Worm (Caenorhabditis elegans) whole organism, L4 larva: Measurements from ENCODE around the gene spp-27.

Experiments
- ceh-82 ChIP-seq: sonication (generic microtip); optimal IDR thresholded peaks from 2 replicates; lab custom pipeline; 2017; ENCODE audit warnings: missing biosample characterization, missing genetic modification characterization
- lir-3 ChIP-seq: sonication (generic microtip); optimal IDR thresholded peaks from 2 replicates; lab custom pipeline; 2016; ENCODE audit warnings: mild to moderate bottlenecking, missing genetic modification characterization, missing compliant biosample characterization
- nhr-25 ChIP-seq: sonication (generic microtip); optimal IDR thresholded peaks from 2 replicates; lab custom pipeline; 2017; ENCODE audit warnings: missing genetic modification characterization, mild to moderate bottlenecking, missing compliant biosample characterization, antibody characterized with exemption, moderate library complexity, borderline replicate concordance; ENCODE audit not compliant: insufficient read depth
- nhr-48 ChIP-seq: sonication (generic microtip); optimal IDR thresholded peaks from 2 replicates; lab custom pipeline; 2016; ENCODE audit warnings: mild to moderate bottlenecking, missing genetic modification characterization, missing compliant biosample characterization
- nhr-6 ChIP-seq: fragments of 150-350 bp; optimal IDR thresholded peaks from 2 replicates; lab custom pipeline; 2014; ENCODE audit warnings: missing biosample characterization, missing genetic modification characterization
- pqm-1 ChIP-seq: sonication (generic microtip); optimal IDR thresholded peaks from 2 replicates; lab custom pipeline; 2017; ENCODE audit warnings: missing biosample characterization, missing genetic modification characterization
- unc-130 ChIP-seq: sonication (generic microtip); optimal IDR thresholded peaks from 2 replicates; lab custom pipeline; 2016; ENCODE audit warnings: missing genetic modification reagents, missing genetic modification characterization, missing compliant biosample characterization
- unc-62 ChIP-seq, 3 experiments: fragments of 150-350 bp in 1 of 3; sonication (generic microtip); optimal IDR thresholded peaks in 2 of 3; peaks in 1 of 3; 1 replicate in 1 of 3; 2 replicates in 2 of 3; lab custom pipeline; 2014 to 2017; ENCODE audit warnings: missing biosample characterization in 3 of 3, missing genetic modification characterization in 3 of 3, missing genetic modification reagents in 3 of 3, missing genotype in 1 of 3
- zag-1 ChIP-seq: fragments of 150-350 bp; optimal IDR thresholded peaks from 2 replicates; lab custom pipeline; 2014; ENCODE audit warnings: missing biosample characterization, missing genetic modification characterization

ce11 chrV:6524757-6525156, 32.2 kb downstream of the spp-27 start, which contains the start of gene acs-1:
- no peak for TF ChIP-seq unc-62 (GFP tag; optimal IDR thresholded peaks at IDR 0.05 in 1 of 2; lab: Kevin White, UChicago)
- TF ChIP-seq unc-62 (tag; optimal IDR thresholded peaks at IDR 0.05; lab: Kevin White, UChicago), result no peak
- TF ChIP-seq nhr-25 (tag; lab: Kevin White, UChicago), result no peak
- no peak for TF ChIP-seq nhr-6 (tag; lab: Kevin White, UChicago)
- TF ChIP-seq ceh-82, result no peak
- no peak for TF ChIP-seq zag-1 (tag; lab: Kevin White, UChicago)
- no peak for TF ChIP-seq unc-130 (GFP tag; lab: Kevin White, UChicago)
- TF ChIP-seq nhr-48 (tag; lab: Kevin White, UChicago), result no peak
- no peak for TF ChIP-seq lir-3
- peak; percentile 80 for TF ChIP-seq pqm-1 (tag; lab: Kevin White, UChicago)
